Fruit fly (Drosophila melanogaster): ENCODE results near the gene Ype.

The Ype gene

dm6 chrX:13387373-13387850, at the start of gene Ype, which contains the start of gene CG1662:
Gene Ype (minus strand): TSS chrX:13387417.
Gene CG1662 (plus strand): TSS chrX:13387563.
- TF ChIP-seq Crg-1 (GFP tag; optimal IDR thresholded peaks at IDR 0.05) = peak; percentile 83
- TF ChIP-seq Mnt (GFP tag; optimal IDR thresholded peaks at IDR 0.05) = peak; percentile 94
- TF ChIP-seq CG33017 (tag; optimal IDR thresholded peaks at IDR 0.05) = peak; percentile 58
- peak; percentile 79 for TF ChIP-seq pad (GFP tag; optimal IDR thresholded peaks at IDR 0.05)
- peak; percentile 89 for TF ChIP-seq tj (GFP tag; optimal IDR thresholded peaks at IDR 0.05)
- TF ChIP-seq ovo (GFP tag; optimal IDR thresholded peaks at IDR 0.05) = peak; percentile 82
- TF ChIP-seq kay (GFP tag; ENCODE audit: borderline replicate concordance) = peak; percentile 89
- TF ChIP-seq Clk (GFP tag; optimal IDR thresholded peaks at IDR 0.05) = peak; percentile 53
- peak; percentile 14 for TF ChIP-seq cic (GFP tag; optimal IDR thresholded peaks at IDR 0.05)
- TF ChIP-seq CG14711 (tag; optimal IDR thresholded peaks at IDR 0.05) = peak; percentile 99
- no peak for TF ChIP-seq CG5204 (GFP tag; optimal IDR thresholded peaks at IDR 0.05)
- peak; percentile 91 for TF ChIP-seq CG11617 (GFP tag; optimal IDR thresholded peaks at IDR 0.05)
- no peak for TF ChIP-seq Hr96 (GFP tag; optimal IDR thresholded peaks at IDR 0.05)
- peak; percentile 63 for TF ChIP-seq CG7045 (GFP tag; optimal IDR thresholded peaks at IDR 0.05)
- TF ChIP-seq toe (GFP tag; optimal IDR thresholded peaks at IDR 0.05) = peak; percentile 81
- peak; percentile 88 for TF ChIP-seq CG7101 (tag; optimal IDR thresholded peaks at IDR 0.05)
- TF ChIP-seq cnc (optimal IDR thresholded peaks at IDR 0.05) = no peak
- peak; percentile 86 for TF ChIP-seq bab1 (GFP tag; optimal IDR thresholded peaks at IDR 0.05)
- TF ChIP-seq CG12768 (GFP tag; optimal IDR thresholded peaks at IDR 0.05) = peak; percentile 47
- peak; percentile 93 for TF ChIP-seq CG1620 (GFP tag; optimal IDR thresholded peaks at IDR 0.05)

- TF ChIP-seq ovo (GFP tag; optimal IDR thresholded peaks at IDR 0.05) = no peak
- no peak for TF ChIP-seq CG12768 (GFP tag; optimal IDR thresholded peaks at IDR 0.05)
- no peak for TF ChIP-seq CG7101 (tag; optimal IDR thresholded peaks at IDR 0.05)
- TF ChIP-seq Mnt (GFP tag; optimal IDR thresholded peaks at IDR 0.05) = no peak
- no peak for TF ChIP-seq CG7045 (GFP tag; optimal IDR thresholded peaks at IDR 0.05)
- no peak for TF ChIP-seq CG5204 (GFP tag; optimal IDR thresholded peaks at IDR 0.05)
- TF ChIP-seq CG14711 (tag; optimal IDR thresholded peaks at IDR 0.05) = no peak
- TF ChIP-seq CG1620 (GFP tag; optimal IDR thresholded peaks at IDR 0.05) = no peak
- TF ChIP-seq toe (GFP tag; optimal IDR thresholded peaks at IDR 0.05) = no peak
- TF ChIP-seq Clk (GFP tag; optimal IDR thresholded peaks at IDR 0.05) = no peak
Measured at dm6 chrX:13434065-13434464, 46.8 kb upstream of the Ype start.

- TF ChIP-seq CG14711 (tag; optimal IDR thresholded peaks at IDR 0.05) (no peak), CG1620 (GFP tag; optimal IDR thresholded peaks at IDR 0.05) (no peak), ovo (GFP tag; optimal IDR thresholded peaks at IDR 0.05) (no peak), Mnt (GFP tag; optimal IDR thresholded peaks at IDR 0.05) (no peak), Crg-1 (GFP tag; optimal IDR thresholded peaks at IDR 0.05) (no peak), pad (GFP tag; optimal IDR thresholded peaks at IDR 0.05) (no peak), Clk (GFP tag; optimal IDR thresholded peaks at IDR 0.05) (no peak), cnc (optimal IDR thresholded peaks at IDR 0.05) (no peak), cic (GFP tag; optimal IDR thresholded peaks at IDR 0.05) (no peak), Hr96 (GFP tag; optimal IDR thresholded peaks at IDR 0.05) (no peak), toe (GFP tag; optimal IDR thresholded peaks at IDR 0.05) (no peak), tj (GFP tag; optimal IDR thresholded peaks at IDR 0.05) (no peak), kay (GFP tag; ENCODE audit: borderline replicate concordance) (no peak), CG33017 (tag; optimal IDR thresholded peaks at IDR 0.05) (no peak), CG7101 (tag; optimal IDR thresholded peaks at IDR 0.05) (no peak), CG5204 (GFP tag; optimal IDR thresholded peaks at IDR 0.05) (no peak), CG7045 (GFP tag; optimal IDR thresholded peaks at IDR 0.05) (no peak), CG11617 (GFP tag; optimal IDR thresholded peaks at IDR 0.05) (no peak)
Measured at dm6 chrX:13421059-13421458, 33.8 kb upstream of the Ype start.

- no peak for TF ChIP-seq CG11617 (GFP tag; optimal IDR thresholded peaks at IDR 0.05)
- peak; percentile 63 for TF ChIP-seq pad (GFP tag; optimal IDR thresholded peaks at IDR 0.05)
- peak; percentile 90 for TF ChIP-seq Mnt (GFP tag; optimal IDR thresholded peaks at IDR 0.05)
- no peak for TF ChIP-seq toe (GFP tag; optimal IDR thresholded peaks at IDR 0.05)
- TF ChIP-seq cic (GFP tag; optimal IDR thresholded peaks at IDR 0.05) = peak; percentile 64
- TF ChIP-seq tj (GFP tag; optimal IDR thresholded peaks at IDR 0.05) = peak; percentile 7
- TF ChIP-seq CG14711 (tag; optimal IDR thresholded peaks at IDR 0.05) = peak; percentile 91
- no peak for TF ChIP-seq cnc (optimal IDR thresholded peaks at IDR 0.05)
- no peak for TF ChIP-seq CG7045 (GFP tag; optimal IDR thresholded peaks at IDR 0.05)
- TF ChIP-seq bab1 (GFP tag; optimal IDR thresholded peaks at IDR 0.05) = peak; percentile 43
- no peak for TF ChIP-seq Hr96 (GFP tag; optimal IDR thresholded peaks at IDR 0.05)
- TF ChIP-seq CG1620 (GFP tag; optimal IDR thresholded peaks at IDR 0.05) = peak; percentile 45
- TF ChIP-seq Clk (GFP tag; optimal IDR thresholded peaks at IDR 0.05) = no peak
- TF ChIP-seq ovo (GFP tag; optimal IDR thresholded peaks at IDR 0.05) = peak; percentile 50
- TF ChIP-seq CG12768 (GFP tag; optimal IDR thresholded peaks at IDR 0.05) = no peak
- TF ChIP-seq Crg-1 (GFP tag; optimal IDR thresholded peaks at IDR 0.05) = peak; percentile 31
- no peak for TF ChIP-seq kay (GFP tag; ENCODE audit: borderline replicate concordance)
- TF ChIP-seq CG7101 (tag; optimal IDR thresholded peaks at IDR 0.05) = peak; percentile 36
- TF ChIP-seq CG33017 (tag; optimal IDR thresholded peaks at IDR 0.05) = no peak
- no peak for TF ChIP-seq CG5204 (GFP tag; optimal IDR thresholded peaks at IDR 0.05)
Measured at dm6 chrX:13412941-13413613, 25.9 kb upstream of the Ype start, which contains the start of the genes CG1998 and Set2. Gene CG1998 (minus strand): TSS chrX:13413074. Gene Set2 (plus strand): TSS chrX:13413242.

- TF ChIP-seq CG7045 (GFP tag; optimal IDR thresholded peaks at IDR 0.05) (no peak), CG12768 (GFP tag; optimal IDR thresholded peaks at IDR 0.05) (no peak), Crg-1 (GFP tag; optimal IDR thresholded peaks at IDR 0.05) (no peak), CG5204 (GFP tag; optimal IDR thresholded peaks at IDR 0.05) (no peak), toe (GFP tag; optimal IDR thresholded peaks at IDR 0.05) (no peak), bab1 (GFP tag; optimal IDR thresholded peaks at IDR 0.05) (no peak)
Measured at dm6 chrX:13411376-13411973, 24.3 kb upstream of the Ype start.
